Fruit fly (Drosophila melanogaster) ovary, adult (tissue): Measurements from ENCODE around the gene alpha-Spec.

ENCODE experiments used
- CG17801 ChIP-seq: fragments of 200-800 bp; optimal IDR thresholded peaks from 2 replicates; lab custom pipeline; 2019; ENCODE audit warnings: missing biosample characterization, mild to moderate bottlenecking, missing genetic modification characterization, moderate library complexity; ENCODE audit not compliant: partially characterized antibody

The alpha-Spec gene

dm6 chr3L:1746338-1747199, 48.6 kb downstream of the alpha-Spec start, which contains the start of gene CG13921:
TSS of gene CG13921 (plus strand) at chr3L:1746907.
- peak; percentile 98 for TF ChIP-seq CG17801 (GFP tag; lab: Kevin White, UChicago)

DNA sequence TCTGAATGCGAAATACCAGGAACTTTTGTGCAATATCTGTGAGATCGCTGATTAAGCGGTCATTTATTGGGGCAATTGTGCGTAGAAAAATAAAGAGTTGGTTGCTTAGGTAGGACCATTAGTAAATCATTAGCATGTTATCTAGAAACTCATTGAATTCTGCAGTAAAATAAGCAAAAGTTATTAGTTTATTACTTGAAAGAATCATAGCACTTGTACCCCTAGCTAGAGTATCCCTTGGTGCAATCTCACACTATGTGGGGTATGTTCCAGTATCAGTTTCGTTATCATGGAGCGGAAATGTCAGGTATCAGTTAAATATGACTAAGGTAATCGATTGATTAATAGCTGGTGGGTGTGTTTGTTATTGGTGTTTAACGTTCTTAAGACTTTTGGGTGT, 49.7 kb downstream of the alpha-Spec start:
- no peak for TF ChIP-seq CG17801 (GFP tag; lab: Kevin White, UChicago)

dm6 chr3L:1742552-1743097, 52.5 kb downstream of the alpha-Spec start:
- no peak for TF ChIP-seq CG17801 (GFP tag; lab: Kevin White, UChicago)

DNA sequence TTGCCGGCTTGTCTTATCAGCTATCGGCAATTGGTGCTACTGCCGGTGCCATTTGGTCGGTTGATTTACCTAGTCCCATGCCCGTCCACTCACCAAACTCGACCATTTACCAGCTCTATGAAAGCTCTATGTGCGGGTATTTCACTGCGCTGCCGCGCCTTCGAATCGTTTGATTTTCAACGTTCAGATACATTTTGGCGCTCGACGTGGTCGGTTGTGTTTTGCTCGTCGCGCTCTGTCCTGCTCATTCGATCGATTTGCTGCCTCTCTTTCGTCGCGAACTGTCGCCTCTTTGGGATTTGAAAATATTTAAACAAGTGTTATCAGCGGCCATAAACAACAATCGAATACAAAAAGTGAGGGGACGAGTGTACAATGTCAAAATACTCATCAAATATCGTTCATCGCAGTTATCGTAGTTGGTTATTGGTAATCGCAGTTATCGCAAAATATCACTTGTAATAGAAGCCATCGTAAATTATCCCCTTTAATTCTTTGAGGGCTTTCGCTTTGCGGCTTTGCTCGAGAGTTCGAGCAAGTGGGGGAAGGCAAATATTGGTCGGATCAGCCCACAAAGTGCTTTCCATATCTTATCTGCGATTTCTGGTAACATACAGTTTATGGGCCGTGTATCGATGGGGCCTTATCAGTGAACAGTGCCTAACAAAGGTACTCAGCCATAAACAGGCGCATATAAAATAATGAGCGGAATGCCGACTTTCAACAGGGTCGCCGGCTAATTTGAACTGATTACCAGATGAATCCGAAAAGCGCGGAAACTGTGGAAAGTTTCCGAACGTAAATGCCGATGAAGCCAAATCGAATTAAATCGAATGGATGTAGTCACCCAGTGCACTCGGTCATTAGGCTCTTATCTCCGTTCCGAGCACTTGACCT, 53.2 kb downstream of the alpha-Spec start:
- no peak for TF ChIP-seq CG17801 (GFP tag; lab: Kevin White, UChicago)

DNA sequence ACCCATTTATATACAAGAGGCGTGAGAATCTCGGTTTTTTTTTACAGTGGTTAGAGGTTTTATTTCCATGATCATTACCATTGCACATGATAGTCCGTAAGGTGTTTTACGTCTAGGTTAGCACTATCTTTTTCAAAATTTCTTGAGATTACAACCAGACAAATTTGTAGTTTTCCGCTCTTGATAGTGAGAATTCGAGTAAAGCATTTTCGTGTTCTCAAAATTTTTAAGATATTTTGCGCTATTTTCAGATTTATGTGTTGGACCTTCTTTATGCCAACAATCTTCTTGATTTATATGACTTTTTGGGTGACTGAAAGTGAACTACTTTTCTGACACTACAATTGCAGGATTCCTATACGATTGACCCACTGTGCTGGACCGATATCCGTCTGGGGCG, 54.0 kb downstream of the alpha-Spec start:
- no peak for TF ChIP-seq CG17801 (GFP tag; lab: Kevin White, UChicago)

DNA sequence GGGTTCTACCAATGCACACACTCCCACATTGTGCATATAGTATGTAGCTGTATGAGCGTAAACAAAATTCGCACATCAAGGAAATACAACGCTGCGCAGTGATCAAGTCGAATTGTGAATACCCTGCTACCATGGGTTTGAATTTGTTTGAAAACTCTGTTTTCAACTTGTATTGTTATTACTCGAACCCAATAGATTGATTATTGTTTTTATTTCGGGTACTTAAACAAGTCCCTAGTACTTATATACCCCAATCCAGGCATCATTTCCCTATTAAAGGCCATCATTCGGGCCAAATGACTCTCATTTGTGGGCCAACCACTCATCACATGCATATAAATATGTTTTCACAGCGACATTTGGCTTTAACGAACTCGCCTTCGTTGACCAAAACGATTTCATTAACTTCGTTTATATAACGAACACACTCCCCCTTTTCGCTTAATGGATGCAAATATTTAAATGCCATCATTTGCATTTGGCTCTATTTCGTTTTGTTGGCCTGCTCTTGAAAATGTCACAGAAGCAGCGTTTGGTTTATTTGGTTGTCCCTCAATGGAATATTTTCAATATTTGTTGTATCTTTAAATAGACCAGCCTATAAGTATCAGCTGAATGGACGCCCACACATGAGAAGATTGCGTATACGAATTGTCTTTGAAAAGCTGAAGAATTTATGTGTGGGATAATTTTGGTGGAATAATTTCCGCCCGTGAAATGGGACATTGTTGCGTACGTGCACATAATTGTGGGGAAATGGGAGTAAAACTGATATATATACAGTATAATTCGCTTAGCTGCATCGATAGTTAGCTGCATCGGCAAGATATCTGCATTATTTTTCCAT, 54.8 kb downstream of the alpha-Spec start:
- TF ChIP-seq CG17801 (GFP tag; lab: Kevin White, UChicago) = no peak

- peak; percentile 3 for TF ChIP-seq CG17801 (GFP tag; lab: Kevin White, UChicago)
These were observed 55.5 kb downstream of the alpha-Spec start for dm6 chr3L:1739522-1740128.

- no peak for TF ChIP-seq CG17801 (GFP tag; lab: Kevin White, UChicago)
These were observed 56.5 kb downstream of the alpha-Spec start, which contains the start of gene Gk2 for dm6 chr3L:1738375-1739328. TSS of gene Gk2 (plus strand) at chr3L:1738407.

- TF ChIP-seq CG17801 (GFP tag; lab: Kevin White, UChicago) = no peak
These were observed 57.2 kb downstream of the alpha-Spec start, which contains the start of gene PIG-Wb for dm6 chr3L:1737898-1738322. TSS of gene PIG-Wb (minus strand) at chr3L:1738106.

DNA sequence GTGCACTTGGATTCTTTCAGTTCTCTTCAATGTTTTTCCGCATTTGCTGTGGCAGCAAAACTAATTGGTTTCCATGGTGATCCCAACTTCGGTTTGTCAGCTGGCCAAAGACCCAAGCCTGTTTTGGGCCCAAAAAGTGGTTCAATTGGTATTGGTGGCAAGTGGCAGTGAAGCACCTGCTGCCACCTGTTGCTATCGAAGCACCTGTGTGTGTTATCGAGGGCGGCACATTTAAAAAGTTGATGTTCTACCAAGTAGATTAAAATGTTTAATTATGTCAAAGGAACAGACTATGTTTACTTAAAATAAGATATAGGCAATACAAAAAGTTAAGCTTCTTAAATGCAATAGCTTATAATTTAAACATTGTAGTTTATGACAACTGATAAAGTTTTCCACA, 59.5 kb downstream of the alpha-Spec start, which contains the start of gene Oseg4:
Gene Oseg4, minus strand, starts transcription at position 165 of the 400 bp plus-strand sequence.
- TF ChIP-seq CG17801 (GFP tag; lab: Kevin White, UChicago) = no peak

DNA sequence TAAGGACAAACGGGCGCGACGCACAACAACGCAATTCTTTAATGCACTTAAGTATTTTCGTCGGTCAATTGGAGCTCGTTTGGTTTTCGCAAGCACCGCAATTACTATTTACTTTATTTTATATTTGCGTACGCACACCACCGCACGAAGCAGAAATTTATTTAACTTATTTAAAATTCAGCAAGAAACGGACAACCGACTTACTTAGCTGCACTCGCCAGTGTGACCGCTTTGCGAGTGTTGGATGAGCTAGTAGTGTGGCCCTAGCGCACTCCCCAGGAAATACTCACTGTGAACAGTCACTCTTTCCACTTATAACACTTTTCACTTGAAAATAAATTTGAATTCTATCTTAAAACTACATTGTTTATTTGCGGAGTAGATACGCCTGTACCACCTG, 64.3 kb downstream of the alpha-Spec start, which contains the start of gene drpr:
Gene drpr, minus strand, starts transcription at position 235 of the 400 bp plus-strand sequence.
- peak; percentile 45 for TF ChIP-seq CG17801 (GFP tag; lab: Kevin White, UChicago)

DNA sequence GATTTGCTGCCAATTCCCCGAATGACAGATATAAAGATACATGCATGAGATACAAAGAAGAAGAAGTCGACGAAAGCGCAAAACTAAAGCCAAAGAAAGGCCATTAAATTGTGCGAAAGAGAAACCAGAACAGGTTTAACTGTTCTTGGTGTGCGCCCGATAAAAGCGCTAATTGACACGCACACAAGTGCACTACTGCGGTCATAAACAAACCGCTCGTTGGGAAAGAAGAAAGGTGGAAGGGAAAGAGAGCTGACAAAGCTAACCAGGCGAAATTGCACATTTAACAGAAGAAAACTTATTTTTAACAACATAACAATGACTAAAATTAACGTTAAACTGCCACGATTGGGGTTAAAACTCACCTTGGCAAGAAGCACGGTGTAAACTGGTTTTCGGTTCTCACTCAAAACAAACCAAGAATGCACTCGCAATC, 65.0 kb downstream of the alpha-Spec start:
- no peak for TF ChIP-seq CG17801 (GFP tag; lab: Kevin White, UChicago)
